Fruit fly (Drosophila melanogaster) whole organism, embryonic: Measurements from ENCODE around the gene Fit2.

ENCODE experiments used
- CG10147 ChIP-seq: fragments of 200-800 bp; sonication (Bioruptor generic); optimal IDR thresholded peaks from 2 replicates; lab custom pipeline; 2019; ENCODE audit warnings: missing biosample characterization, mild to moderate bottlenecking, missing genetic modification characterization, moderate library complexity
- CG10209 ChIP-seq: fragments of 200-800 bp; sonication (Bioruptor generic); optimal IDR thresholded peaks from 3 replicates; lab custom pipeline; 2017; ENCODE audit warnings: missing biosample characterization, mild to moderate bottlenecking, missing genetic modification characterization, missing genetic modification reagents
- CG11695 ChIP-seq: fragments of 200-800 bp; sonication (Bioruptor generic); IDR thresholded peaks from 3 replicates; pipeline ENCODE4 v1.3.6; 2022; ENCODE audit warnings: missing biosample characterization, missing genetic modification characterization
- CG12236 ChIP-seq: fragments of 200-800 bp; sonication (Bioruptor generic); optimal IDR thresholded peaks from 2 replicates; lab custom pipeline; 2016; ENCODE audit warnings: missing biosample characterization, missing genetic modification characterization
- CG12942 ChIP-seq: fragments of 200-800 bp; sonication (Bioruptor generic); optimal IDR thresholded peaks from 3 replicates; lab custom pipeline; 2016; ENCODE audit warnings: missing biosample characterization, missing genetic modification characterization
- CG15011 ChIP-seq: fragments of 200-800 bp; sonication (Bioruptor generic); optimal IDR thresholded peaks from 3 replicates; lab custom pipeline; 2018; ENCODE audit warnings: missing biosample characterization, mild to moderate bottlenecking, missing genetic modification characterization
- CG15601 ChIP-seq: fragments of 200-800 bp; sonication (Bioruptor generic); optimal IDR thresholded peaks from 3 replicates; lab custom pipeline; 2019; ENCODE audit warnings: missing biosample characterization, mild to moderate bottlenecking, missing genetic modification characterization, moderate library complexity
- CG1603 ChIP-seq: fragments of 200-800 bp; sonication (Bioruptor generic); optimal IDR thresholded peaks from 2 replicates; lab custom pipeline; 2019; ENCODE audit warnings: missing biosample characterization, mild to moderate bottlenecking, missing genetic modification characterization, moderate library complexity
- CG16863 ChIP-seq: fragments of 200-800 bp; sonication (Bioruptor generic); optimal IDR thresholded peaks from 3 replicates; lab custom pipeline; 2016; ENCODE audit warnings: missing biosample characterization, missing genetic modification characterization
- CG2712 ChIP-seq: fragments of 200-800 bp; optimal IDR thresholded peaks from 3 replicates; lab custom pipeline; 2019; ENCODE audit warnings: missing biosample characterization, mild to moderate bottlenecking, missing genetic modification characterization, moderate library complexity
- CG2889 ChIP-seq: fragments of 200-800 bp; sonication (Bioruptor generic); IDR thresholded peaks from 3 replicates; pipeline ENCODE4 v1.3.6; 2022; ENCODE audit warnings: missing biosample characterization, missing genetic modification characterization
- CG30020 ChIP-seq: fragments of 200-800 bp; optimal IDR thresholded peaks from 2 replicates; lab custom pipeline; 2019; ENCODE audit warnings: missing biosample characterization, mild to moderate bottlenecking, missing genetic modification characterization, moderate library complexity
- CG4820 ChIP-seq: fragments of 200-800 bp; sonication (Bioruptor generic); optimal IDR thresholded peaks from 3 replicates; lab custom pipeline; 2016; ENCODE audit warnings: missing biosample characterization, missing genetic modification characterization
- CG6765 ChIP-seq: fragments of 200-800 bp; sonication (Bioruptor generic); optimal IDR thresholded peaks from 3 replicates; lab custom pipeline; 2017; ENCODE audit warnings: missing biosample characterization, mild to moderate bottlenecking, missing genetic modification characterization
- CG7372 ChIP-seq: fragments of 200-800 bp; sonication (Bioruptor generic); IDR thresholded peaks from 2 replicates; pipeline ENCODE4 v1.3.6; 2022; ENCODE audit warnings: missing biosample characterization, missing genetic modification characterization
- CG8359 ChIP-seq: fragments of 200-800 bp; sonication (Bioruptor generic); optimal IDR thresholded peaks from 2 replicates; lab custom pipeline; 2017; ENCODE audit warnings: missing biosample characterization, mild to moderate bottlenecking, missing genetic modification characterization, borderline replicate concordance
- CG9876 ChIP-seq: fragments of 200-800 bp; sonication (Bioruptor generic); optimal IDR thresholded peaks from 2 replicates; lab custom pipeline; 2016; ENCODE audit warnings: missing biosample characterization, missing genetic modification characterization
- CHES-1-like ChIP-seq: fragments of 200-800 bp; sonication (Bioruptor generic); optimal IDR thresholded peaks from 2 replicates; lab custom pipeline; 2016; ENCODE audit warnings: missing biosample characterization, missing genetic modification characterization
- CkIIα-i1 ChIP-seq: fragments of 200-800 bp; sonication (Bioruptor generic); IDR thresholded peaks from 2 replicates; pipeline ENCODE4 v1.3.6; 2022; ENCODE audit warnings: missing biosample characterization, missing genetic modification characterization
- Dek ChIP-seq: fragments of 200-800 bp; sonication (Bioruptor generic); optimal IDR thresholded peaks from 3 replicates; lab custom pipeline; 2019; ENCODE audit warnings: missing biosample characterization, mild to moderate bottlenecking, missing genetic modification characterization, moderate library complexity
- Dp ChIP-seq: fragments of 200-800 bp; sonication (Bioruptor generic); optimal IDR thresholded peaks from 2 replicates; lab custom pipeline; 2018; ENCODE audit warnings: missing biosample characterization, mild to moderate bottlenecking, missing genetic modification characterization, moderate library complexity
- E2f1 ChIP-seq: fragments of 200-800 bp; sonication (Bioruptor generic); IDR thresholded peaks from 2 replicates; pipeline ENCODE4 v1.3.6; 2022; ENCODE audit warnings: missing biosample characterization, missing genetic modification characterization
- Eip74EF ChIP-seq, 2 experiments: fragments of 200-800 bp in 1 of 2; fragments of >200 bp in 1 of 2; sonication (Bioruptor generic) in 1 of 2; optimal IDR thresholded peaks; 2 replicates each; lab custom pipeline; 2017 to 2019; ENCODE audit warnings: missing biosample characterization in 2 of 2, missing genetic modification characterization in 2 of 2, mild to moderate bottlenecking in 1 of 2, moderate library complexity in 1 of 2
- Elba2 ChIP-seq: fragments of 200-800 bp; sonication (Bioruptor generic); optimal IDR thresholded peaks from 3 replicates; lab custom pipeline; 2016; ENCODE audit warnings: missing biosample characterization, missing genetic modification characterization
- HLH4C ChIP-seq: fragments of 200-800 bp; sonication (Bioruptor generic); IDR thresholded peaks from 3 replicates; pipeline ENCODE4 v1.3.6; 2022; ENCODE audit warnings: missing biosample characterization, missing genetic modification characterization; ENCODE audit not compliant: partially characterized antibody
- HmgD ChIP-seq: fragments of 200-800 bp; sonication (Bioruptor generic); optimal IDR thresholded peaks from 3 replicates; lab custom pipeline; 2016; ENCODE audit warnings: missing biosample characterization, missing genetic modification characterization
- Lim3 ChIP-seq: fragments of 200-800 bp; sonication (Bioruptor generic); IDR thresholded peaks from 2 replicates; pipeline ENCODE4 v1.3.6; 2022; ENCODE audit warnings: missing biosample characterization, missing genetic modification characterization
- Mrtf ChIP-seq: fragments of 200-800 bp; sonication (Bioruptor generic); IDR thresholded peaks from 3 replicates; pipeline ENCODE4 v1.3.6; 2022; ENCODE audit warnings: missing biosample characterization, missing genetic modification characterization
- Oli ChIP-seq: fragments of 200-800 bp; sonication (Bioruptor generic); optimal IDR thresholded peaks from 2 replicates; lab custom pipeline; 2018; ENCODE audit warnings: missing biosample characterization, mild to moderate bottlenecking, missing genetic modification characterization, moderate library complexity
- Poxn ChIP-seq: fragments of 200-800 bp; sonication (Bioruptor generic); IDR thresholded peaks from 2 replicates; pipeline ENCODE4 v1.3.6; 2022; ENCODE audit warnings: missing biosample characterization, missing genetic modification characterization
- Scr ChIP-seq: fragments of 200-800 bp; sonication (Bioruptor generic); IDR thresholded peaks from 2 replicates; pipeline ENCODE4 v1.3.6; 2022; ENCODE audit warnings: missing biosample characterization, missing genetic modification characterization; ENCODE audit not compliant: partially characterized antibody
- ase ChIP-seq: fragments of 200-800 bp; sonication (Bioruptor generic); IDR thresholded peaks from 3 replicates; pipeline ENCODE4 v1.3.6; 2022; ENCODE audit warnings: missing biosample characterization, missing genetic modification characterization
- en ChIP-seq: fragments of 200-800 bp; sonication (Bioruptor generic); optimal IDR thresholded peaks from 2 replicates; lab custom pipeline; 2016; ENCODE audit warnings: missing biosample characterization, missing genetic modification characterization
- gem ChIP-seq: fragments of 200-800 bp; sonication (Bioruptor generic); optimal IDR thresholded peaks from 2 replicates; lab custom pipeline; 2019; ENCODE audit warnings: missing biosample characterization, mild to moderate bottlenecking, missing genetic modification characterization, moderate library complexity
- ham ChIP-seq: fragments of 200-800 bp; sonication (Bioruptor generic); IDR thresholded peaks from 2 replicates; pipeline ENCODE4 v1.3.6; 2022; ENCODE audit warnings: missing biosample characterization, missing genetic modification characterization
- ken ChIP-seq: fragments of 200-800 bp; sonication (Bioruptor generic); IDR thresholded peaks from 3 replicates; pipeline ENCODE4 v1.3.6; 2022; ENCODE audit warnings: missing biosample characterization, missing genetic modification characterization
- lab ChIP-seq: fragments of 200-800 bp; sonication (Bioruptor generic); optimal IDR thresholded peaks from 3 replicates; lab custom pipeline; 2017; ENCODE audit warnings: missing biosample characterization, missing genetic modification characterization, mild to moderate bottlenecking, moderate library complexity, missing genetic modification reagents
- odd ChIP-seq: fragments of 200-800 bp; sonication (Bioruptor generic); optimal IDR thresholded peaks from 2 replicates; lab custom pipeline; 2017; ENCODE audit warnings: missing biosample characterization, mild to moderate bottlenecking, missing genetic modification characterization
- phol ChIP-seq: fragments of 200-800 bp; sonication (Bioruptor generic); optimal IDR thresholded peaks from 3 replicates; lab custom pipeline; 2018; ENCODE audit warnings: missing biosample characterization, mild to moderate bottlenecking, missing genetic modification characterization, moderate library complexity
- salm ChIP-seq: fragments of 200-800 bp; sonication (Bioruptor generic); optimal IDR thresholded peaks from 2 replicates; lab custom pipeline; 2018; ENCODE audit warnings: missing biosample characterization, mild to moderate bottlenecking, missing genetic modification characterization
- sd ChIP-seq: fragments of 200-800 bp; sonication (Bioruptor generic); optimal IDR thresholded peaks from 3 replicates; lab custom pipeline; 2018; ENCODE audit warnings: missing biosample characterization, mild to moderate bottlenecking, missing genetic modification characterization, moderate library complexity
- sens ChIP-seq: fragments of 200-800 bp; sonication (Bioruptor generic); peaks from one replicate; lab custom pipeline; 2016; ENCODE audit warnings: missing biosample characterization, missing genetic modification characterization
- sna ChIP-seq: fragments of 200-800 bp; sonication (Bioruptor generic); IDR thresholded peaks from 2 replicates; pipeline ENCODE4 v1.3.6; 2022; ENCODE audit warnings: missing biosample characterization, missing genetic modification characterization; ENCODE audit not compliant: partially characterized antibody
- sr ChIP-seq: fragments of 200-800 bp; sonication (Bioruptor generic); IDR thresholded peaks from 3 replicates; pipeline ENCODE4 v1.3.6; 2022; ENCODE audit warnings: missing biosample characterization, missing genetic modification characterization
- stwl ChIP-seq: fragments of 200-800 bp; sonication (Bioruptor generic); optimal IDR thresholded peaks from 3 replicates; lab custom pipeline; 2018; ENCODE audit warnings: missing biosample characterization, mild to moderate bottlenecking, missing genetic modification characterization, moderate library complexity
- tgo ChIP-seq: fragments of 200-800 bp; sonication (Bioruptor generic); IDR thresholded peaks from 3 replicates; pipeline ENCODE4 v1.3.6; 2022; ENCODE audit warnings: missing biosample characterization, missing genetic modification characterization
- wdn ChIP-seq: fragments of 200-800 bp; sonication (Bioruptor generic); IDR thresholded peaks from 2 replicates; pipeline ENCODE4 v1.3.6; 2022; ENCODE audit warnings: missing biosample characterization, missing genetic modification characterization

Gene Fit2

dm6 chr3L:16986062-16987013 lies 37.8 kb upstream of the Fit2 start (continued):
- TF ChIP-seq odd (GFP tag; lab: Kevin White, UChicago) (peak; percentile 65), CG15601 (tag; lab: Kevin White, UChicago) (no peak), sens (GFP tag; lab: Kevin White, UChicago) (peak; percentile 90), HmgD (GFP tag; lab: Kevin White, UChicago) (no peak), sd (peak; percentile 66), Dp (no peak), CG2712 (tag; lab: Kevin White, UChicago) (peak; percentile 40), Scr (no peak), tgo (GFP tag; lab: Robert Waterston, UW) (peak; percentile 20; the same call in 2 of the 3 replicates), CG10147 (GFP tag; lab: Kevin White, UChicago) (peak; percentile 37), sr (0 out of 3 replicates have a peak, but pooled peaks have one; percentile 22), CG9876 (GFP tag; lab: Kevin White, UChicago) (no peak), Poxn (no peak), CG11695 (peak; percentile 33; the same call in 1 of the 3 replicates), CHES-1-like (GFP tag; lab: Kevin White, UChicago) (no peak), ham (0 out of 2 replicates have a peak, but pooled peaks have one; percentile 37), sna (GFP tag; lab: Robert Waterston, UW) (no peak), CG15011 (GFP tag; lab: Kevin White, UChicago) (peak; percentile 52), lab (GFP tag; lab: Kevin White, UChicago) (peak; percentile 51), phol (tag; lab: Kevin White, UChicago) (peak; percentile 66), salm (no peak), HLH4C (GFP tag; lab: Robert Waterston, UW) (no peak), Oli (tag; lab: Kevin White, UChicago) (peak; percentile 75), CG7372 (GFP tag; lab: Robert Waterston, UW) (0 out of 2 replicates have a peak, but pooled peaks have one; percentile 23), CG8359 (GFP tag; lab: Kevin White, UChicago) (no peak), stwl (no peak), wdn (GFP tag; lab: Robert Waterston, UW) (peak; percentile 21; the same call in 1 of the 2 replicates), CG12942 (GFP tag; lab: Kevin White, UChicago) (peak; percentile 49), CG16863 (peak; percentile 33), Eip74EF (GFP tag; optimal IDR thresholded peaks at IDR 0.05; lab: Kevin White, UChicago) (no peak), Mrtf (GFP tag; lab: Robert Waterston, UW) (peak; percentile 65; the same call in 2 of the 3 replicates), CG2889 (GFP tag; lab: Robert Waterston, UW) (peak; percentile 29; the same call in 1 of the 3 replicates), ase (GFP tag; lab: Robert Waterston, UW) (peak; percentile 20; the same call in 1 of the 3 replicates), en (GFP tag; lab: Kevin White, UChicago) (no peak), ken (GFP tag; lab: Robert Waterston, UW) (0 out of 3 replicates have a peak, but pooled peaks have one; percentile 42), CG12236 (GFP tag; lab: Kevin White, UChicago) (no peak), Dek (tag; lab: Kevin White, UChicago) (peak; percentile 36), CG10209 (GFP tag; lab: Kevin White, UChicago) (peak; percentile 63), Elba2 (GFP tag; lab: Kevin White, UChicago) (no peak), CkIIα-i1 (GFP tag; lab: Robert Waterston, UW) (no peak), Lim3 (GFP tag; lab: Robert Waterston, UW) (no peak), CG4820 (peak; percentile 48), CG1603 (tag; lab: Kevin White, UChicago) (peak; percentile 46), gem (tag; lab: Kevin White, UChicago) (peak; percentile 71), CG6765 (GFP tag; lab: Kevin White, UChicago) (no peak), CG30020 (tag; lab: Kevin White, UChicago) (no peak), E2f1 (GFP tag; lab: Robert Waterston, UW) (0 out of 2 replicates have a peak, but pooled peaks have one; percentile 8)
